Worm (Caenorhabditis elegans): ENCODE results near the gene T01G5.8.

The T01G5.8 gene

DNA sequence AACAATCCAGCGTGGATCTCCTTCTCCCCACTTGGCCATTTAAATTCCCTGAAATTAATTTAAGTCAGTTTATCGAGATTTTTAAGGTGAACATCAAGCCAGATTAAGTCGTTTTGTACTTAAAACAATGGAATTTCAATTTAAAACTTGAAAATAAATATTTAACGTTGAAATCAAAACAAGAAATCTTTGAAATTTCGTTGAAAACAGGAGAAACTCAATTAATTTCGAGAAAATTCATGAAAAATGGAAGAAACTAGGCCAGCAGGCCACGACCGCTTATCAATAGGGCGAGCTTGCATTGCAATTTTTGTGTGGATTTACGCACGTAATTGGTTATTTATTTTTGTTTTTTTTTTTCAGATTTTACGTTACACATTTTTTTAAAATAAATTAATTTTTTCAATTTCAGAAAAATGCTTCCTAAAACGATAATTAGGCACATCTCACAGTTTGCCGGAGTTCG lies 30.7 kb upstream of the T01G5.8 start, which contains the start of the genes ahsa-1 and C01G10.7 (continued):
- peak in 1 of 2 experiments; percentile 94 for TF ChIP-seq ztf-11 (tag; optimal IDR thresholded peaks at IDR 0.05)
- no peak for TF ChIP-seq nhr-11 (tag; optimal IDR thresholded peaks at IDR 0.05)
- TF ChIP-seq nhr-47 (tag; optimal IDR thresholded peaks at IDR 0.05), result peak; percentile 94
- peak; percentile 75 for TF ChIP-seq lin-39 (tag; optimal IDR thresholded peaks at IDR 0.05)
- peak; percentile 38 for TF ChIP-seq aly-2 (tag; optimal IDR thresholded peaks at IDR 0.05)
- peak; percentile 85 to 86 for TF ChIP-seq lin-35 (GFP tag; optimal IDR thresholded peaks at IDR 0.05)
- peak; percentile 87 for TF ChIP-seq xbp-1 (tag; optimal IDR thresholded peaks at IDR 0.05)
- TF ChIP-seq fkh-10 (GFP tag; optimal IDR thresholded peaks at IDR 0.05), result peak; percentile 56
- peak; percentile 92 for TF ChIP-seq nhr-20 (tag; optimal IDR thresholded peaks at IDR 0.05)

DNA sequence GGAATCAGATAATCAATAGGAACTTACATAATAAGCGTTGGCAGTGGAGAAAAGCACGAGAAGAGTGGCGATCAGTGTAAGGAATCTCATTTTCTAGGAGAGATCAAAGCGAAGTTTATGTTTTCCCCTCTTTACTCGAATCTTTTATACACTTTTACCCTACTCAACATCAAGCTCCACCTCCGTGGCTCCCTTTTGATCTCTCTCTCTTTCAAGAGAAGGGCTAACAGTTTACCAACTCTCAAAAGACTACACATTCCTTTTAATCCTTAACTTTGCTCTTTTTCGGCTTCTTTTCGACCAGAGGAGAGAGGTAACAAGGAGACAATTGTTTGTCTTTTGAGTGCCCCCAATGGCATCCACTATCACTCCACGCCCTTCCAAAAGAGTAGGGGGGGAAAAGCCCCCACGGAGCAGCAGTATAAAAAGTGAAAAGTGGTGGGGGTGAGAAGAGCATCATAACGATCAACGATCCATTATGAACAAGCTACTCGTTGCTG lies 28.8 kb upstream of the T01G5.8 start, which contains the start of the genes C01G10.15 and C01G10.6:
TSS of gene C01G10.15 (minus strand) at position 101 of the 500 bp plus-strand sequence.
TSS of gene C01G10.6 (plus strand) at position 450 of the 500 bp plus-strand sequence.
- TF ChIP-seq blmp-1 (tag; optimal IDR thresholded peaks at IDR 0.05), result no peak
- peak; percentile 39 for TF ChIP-seq lin-14 (GFP tag; optimal IDR thresholded peaks at IDR 0.05)
- no peak for TF ChIP-seq lir-3 (tag; optimal IDR thresholded peaks at IDR 0.05; ENCODE audit: poor library complexity)
- no peak for TF ChIP-seq isw-1 (GFP tag; IDR thresholded peaks at IDR 0.05)
- no peak for TF ChIP-seq grh-1 (GFP tag; IDR thresholded peaks at IDR 0.05)
- TF ChIP-seq hlh-4 (tag; optimal IDR thresholded peaks at IDR 0.05), result no peak
- TF ChIP-seq tbx-2 (tag; optimal IDR thresholded peaks at IDR 0.05), result peak; percentile 29
- peak; percentile 52 for TF ChIP-seq nhr-77 (tag; optimal IDR thresholded peaks at IDR 0.05)
- no peak for TF ChIP-seq ama-1 (optimal IDR thresholded peaks at IDR 0.05)
- TF ChIP-seq lin-13 (GFP tag; optimal IDR thresholded peaks at IDR 0.05), result no peak
- TF ChIP-seq nhr-20 (tag; optimal IDR thresholded peaks at IDR 0.05), result no peak
- TF ChIP-seq fkh-4 (tag; optimal IDR thresholded peaks at IDR 0.05; ENCODE audit: borderline replicate concordance), result no peak
- no peak for TF ChIP-seq ceh-63 (GFP tag; optimal IDR thresholded peaks at IDR 0.05)
- no peak for TF ChIP-seq zip-4 (GFP tag; optimal IDR thresholded peaks at IDR 0.05)
- TF ChIP-seq jun-1 (tag; optimal IDR thresholded peaks at IDR 0.05), result no peak
- TF ChIP-seq egl-13 (tag; optimal IDR thresholded peaks at IDR 0.05), result no peak
- TF ChIP-seq C04F5.9 (tag; optimal IDR thresholded peaks at IDR 0.05), result no peak
- TF ChIP-seq sptf-1 (tag; optimal IDR thresholded peaks at IDR 0.05), result no peak
- TF ChIP-seq skn-1 (tag; optimal IDR thresholded peaks at IDR 0.05), result no peak
- TF ChIP-seq nhr-47 (tag; optimal IDR thresholded peaks at IDR 0.05), result no peak
- TF ChIP-seq lsy-2 (tag; optimal IDR thresholded peaks at IDR 0.05), result no peak
- TF ChIP-seq hlh-17 (GFP tag; optimal IDR thresholded peaks at IDR 0.05; ENCODE audit: borderline replicate concordance), result no peak

DNA sequence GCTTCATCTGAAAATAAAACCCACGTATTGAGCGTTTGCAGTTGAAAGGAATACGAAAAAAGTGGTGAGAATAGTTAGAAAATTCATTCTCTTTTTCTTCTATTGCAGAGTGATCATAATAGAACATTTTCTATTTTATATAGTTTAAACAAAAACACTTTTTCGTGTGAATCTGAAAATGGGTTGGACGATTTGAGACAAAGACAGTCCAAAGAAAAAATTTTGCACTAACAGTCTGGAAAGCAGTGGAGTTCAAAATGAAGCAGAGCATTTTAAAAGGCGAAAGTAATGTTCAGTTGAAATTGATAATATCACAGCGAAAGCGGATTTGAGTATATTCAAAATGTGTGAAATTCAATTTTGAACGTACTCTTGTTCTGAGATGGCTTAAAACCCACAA lies 27.5 kb upstream of the T01G5.8 start, which contains the start of gene C01G10.18:
TSS of gene C01G10.18 (minus strand) at position 101 of the 400 bp plus-strand sequence.
- TF ChIP-seq unc-86 (tag; optimal IDR thresholded peaks at IDR 0.05) (no peak), C04F5.9 (tag; optimal IDR thresholded peaks at IDR 0.05) (no peak), fos-1 (tag; optimal IDR thresholded peaks at IDR 0.05) (no peak), efl-3 (GFP tag; optimal IDR thresholded peaks at IDR 0.05) (no peak), egl-13 (tag; optimal IDR thresholded peaks at IDR 0.05) (no peak), skn-1 (tag; optimal IDR thresholded peaks at IDR 0.05) (no peak), tlp-1 (tag; optimal IDR thresholded peaks at IDR 0.05) (no peak), ceh-82 (tag; optimal IDR thresholded peaks at IDR 0.05) (no peak), efl-1 (optimal IDR thresholded peaks at IDR 0.05) (no peak), efl-1 (GFP tag; optimal IDR thresholded peaks at IDR 0.05 in 1 of 2) (no peak), pax-3 (tag; optimal IDR thresholded peaks at IDR 0.05) (no peak), nhr-11 (tag; optimal IDR thresholded peaks at IDR 0.05) (no peak), ceh-63 (GFP tag; optimal IDR thresholded peaks at IDR 0.05) (no peak), unc-62 (GFP tag; optimal IDR thresholded peaks at IDR 0.05) (no peak), lin-13 (GFP tag; optimal IDR thresholded peaks at IDR 0.05) (no peak), fkh-10 (GFP tag; optimal IDR thresholded peaks at IDR 0.05) (no peak), nhr-20 (tag; optimal IDR thresholded peaks at IDR 0.05) (no peak), snu-23 (GFP tag; optimal IDR thresholded peaks at IDR 0.05) (no peak), nhr-85 (tag) (no peak)
